Fruit fly (Drosophila melanogaster) whole organism, embryonic: ENCODE data around the gene Rbbp5.
A peak's percentile ranks its signal among the peaks of the same experiment; 100 is the strongest.

Source experiments
- Atf-2 ChIP-seq: fragments of 200-800 bp; sonication (Bioruptor generic); optimal IDR thresholded peaks from 2 replicates; lab custom pipeline; 2016; ENCODE audit warnings: missing biosample characterization, missing genetic modification characterization
- B-H1 ChIP-seq: fragments of 200-800 bp; sonication (Bioruptor generic); IDR thresholded peaks from 3 replicates; pipeline ENCODE4 v1.3.6; 2022; ENCODE audit warnings: missing biosample characterization, missing genetic modification characterization
- BEAF-32 ChIP-seq: fragments of 200-800 bp; sonication (Bioruptor generic); optimal IDR thresholded peaks from 3 replicates; lab custom pipeline; 2017; ENCODE audit warnings: missing biosample characterization, missing genetic modification characterization, mild to moderate bottlenecking, moderate library complexity, missing genetic modification reagents
- Blimp-1 ChIP-seq: fragments of 200-800 bp; sonication (Bioruptor generic); optimal IDR thresholded peaks from 3 replicates; lab custom pipeline; 2018; ENCODE audit warnings: missing biosample characterization, missing genetic modification characterization, mild to moderate bottlenecking, moderate library complexity, missing genetic modification reagents
- CG1024 ChIP-seq: fragments of 200-800 bp; sonication (Bioruptor generic); IDR thresholded peaks from 2 replicates; pipeline ENCODE4 v1.3.6; 2022; ENCODE audit warnings: missing biosample characterization, missing genetic modification characterization
- CG10267 ChIP-seq: fragments of 200-800 bp; sonication (Bioruptor generic); optimal IDR thresholded peaks from 2 replicates; lab custom pipeline; 2018; ENCODE audit warnings: missing biosample characterization, mild to moderate bottlenecking, missing genetic modification characterization, moderate library complexity
- CG10321 ChIP-seq: fragments of 200-800 bp; sonication (Bioruptor generic); IDR thresholded peaks from 2 replicates; pipeline ENCODE4 v1.3.6; 2022; ENCODE audit warnings: missing biosample characterization, missing genetic modification characterization
- CG11504 ChIP-seq: fragments of 200-800 bp; sonication (Bioruptor generic); optimal IDR thresholded peaks from 3 replicates; lab custom pipeline; 2019; ENCODE audit warnings: missing biosample characterization, mild to moderate bottlenecking, missing genetic modification characterization, moderate library complexity
- CG11696 ChIP-seq: fragments of 200-800 bp; sonication (Bioruptor generic); IDR thresholded peaks from 2 replicates; pipeline ENCODE4 v1.3.6; 2022; ENCODE audit warnings: missing biosample characterization, missing genetic modification characterization
- CG12744 ChIP-seq: fragments of 200-800 bp; sonication (Bioruptor generic); optimal IDR thresholded peaks from 2 replicates; lab custom pipeline; 2016; ENCODE audit warnings: missing biosample characterization, missing genetic modification characterization
- CG13624 ChIP-seq: fragments of 200-800 bp; sonication (Bioruptor generic); optimal IDR thresholded peaks from 2 replicates; lab custom pipeline; 2016; ENCODE audit warnings: missing biosample characterization, missing genetic modification characterization
- CG14050 ChIP-seq: fragments of 200-800 bp; sonication (Bioruptor generic); IDR thresholded peaks from 3 replicates; pipeline ENCODE4 v1.3.6; 2022; ENCODE audit warnings: missing biosample characterization, missing genetic modification characterization
- CG17359 ChIP-seq: fragments of 200-800 bp; sonication (Bioruptor generic); optimal IDR thresholded peaks from 3 replicates; lab custom pipeline; 2018; ENCODE audit warnings: missing biosample characterization, mild to moderate bottlenecking, missing genetic modification characterization, moderate library complexity
- CG17912 ChIP-seq: fragments of 200-800 bp; sonication (Bioruptor generic); optimal IDR thresholded peaks from 2 replicates; lab custom pipeline; 2018; ENCODE audit warnings: missing biosample characterization, mild to moderate bottlenecking, missing genetic modification characterization
- CG1792 ChIP-seq: fragments of 200-800 bp; sonication (Bioruptor generic); optimal IDR thresholded peaks from 2 replicates; lab custom pipeline; 2016; ENCODE audit warnings: missing biosample characterization, missing genetic modification characterization
- CG2889 ChIP-seq: fragments of 200-800 bp; sonication (Bioruptor generic); IDR thresholded peaks from 3 replicates; pipeline ENCODE4 v1.3.6; 2022; ENCODE audit warnings: missing biosample characterization, missing genetic modification characterization
- CG30403 ChIP-seq: fragments of 200-800 bp; sonication (Bioruptor generic); optimal IDR thresholded peaks from 3 replicates; lab custom pipeline; 2016; ENCODE audit warnings: missing biosample characterization, missing genetic modification characterization
- CG3065 ChIP-seq: fragments of 200-800 bp; sonication (Bioruptor generic); optimal IDR thresholded peaks from 2 replicates; lab custom pipeline; 2016; ENCODE audit warnings: missing biosample characterization, missing genetic modification characterization
- CG33213 ChIP-seq: fragments of 200-800 bp; sonication (Bioruptor generic); optimal IDR thresholded peaks from 3 replicates; lab custom pipeline; 2016; ENCODE audit warnings: missing biosample characterization, missing genetic modification characterization
- CG33557 ChIP-seq: fragments of 200-800 bp; sonication (Bioruptor generic); optimal IDR thresholded peaks from 2 replicates; lab custom pipeline; 2019; ENCODE audit warnings: missing biosample characterization, mild to moderate bottlenecking, missing genetic modification characterization, moderate library complexity
- CG6689 ChIP-seq: fragments of 200-800 bp; sonication (Bioruptor generic); IDR thresholded peaks from 2 replicates; pipeline ENCODE4 v1.3.6; 2022; ENCODE audit warnings: missing biosample characterization, missing genetic modification characterization
- CG6765 ChIP-seq: fragments of 200-800 bp; sonication (Bioruptor generic); optimal IDR thresholded peaks from 3 replicates; lab custom pipeline; 2017; ENCODE audit warnings: missing biosample characterization, mild to moderate bottlenecking, missing genetic modification characterization
- CG9609 ChIP-seq: fragments of 200-800 bp; sonication (Bioruptor generic); optimal IDR thresholded peaks from 3 replicates; lab custom pipeline; 2016; ENCODE audit warnings: missing biosample characterization, missing genetic modification characterization
- CG9797 ChIP-seq: fragments of 200-800 bp; sonication (Bioruptor generic); optimal IDR thresholded peaks from 3 replicates; lab custom pipeline; 2018; ENCODE audit warnings: missing biosample characterization, mild to moderate bottlenecking, missing genetic modification characterization
- CHES-1-like ChIP-seq: fragments of 200-800 bp; sonication (Bioruptor generic); optimal IDR thresholded peaks from 2 replicates; lab custom pipeline; 2016; ENCODE audit warnings: missing biosample characterization, missing genetic modification characterization
- Camta ChIP-seq: fragments of 200-800 bp; sonication (Bioruptor generic); optimal IDR thresholded peaks from 2 replicates; lab custom pipeline; 2016; ENCODE audit warnings: missing biosample characterization, missing genetic modification characterization
- D ChIP-seq, 2 experiments: fragments of 200-800 bp in 1 of 2; fragments of >200 bp in 1 of 2; sonication (Bioruptor generic) in 1 of 2; optimal IDR thresholded peaks; 2 replicates in 1 of 2; 3 replicates in 1 of 2; lab custom pipeline; 2017; ENCODE audit warnings: mild to moderate bottlenecking in 1 of 2, missing biosample characterization in 1 of 2, missing genetic modification characterization in 1 of 2, missing genetic modification reagents in 1 of 2
- Dad ChIP-seq: fragments of 200-800 bp; sonication (Bioruptor generic); optimal IDR thresholded peaks from 3 replicates; lab custom pipeline; 2016; ENCODE audit warnings: missing biosample characterization, missing genetic modification characterization
- Dek ChIP-seq: fragments of 200-800 bp; sonication (Bioruptor generic); optimal IDR thresholded peaks from 3 replicates; lab custom pipeline; 2019; ENCODE audit warnings: missing biosample characterization, mild to moderate bottlenecking, missing genetic modification characterization, moderate library complexity
- Doc3 ChIP-seq: fragments of 200-800 bp; sonication (Bioruptor generic); IDR thresholded peaks from 3 replicates; pipeline ENCODE4 v1.3.6; 2022; ENCODE audit warnings: missing biosample characterization, missing genetic modification characterization; ENCODE audit not compliant: partially characterized antibody
- Fer2 ChIP-seq: fragments of 200-800 bp; sonication (Bioruptor generic); optimal IDR thresholded peaks from 2 replicates; lab custom pipeline; 2018; ENCODE audit warnings: missing biosample characterization, mild to moderate bottlenecking, missing genetic modification characterization, moderate library complexity
- Fer3 ChIP-seq: fragments of 200-800 bp; sonication (Bioruptor generic); optimal IDR thresholded peaks from 2 replicates; lab custom pipeline; 2018; ENCODE audit warnings: missing biosample characterization, mild to moderate bottlenecking, missing genetic modification characterization, moderate library complexity
- Gsc ChIP-seq: fragments of 200-800 bp; sonication (Bioruptor generic); IDR thresholded peaks from 2 replicates; pipeline ENCODE4 v1.3.6; 2022; ENCODE audit warnings: missing biosample characterization, missing genetic modification characterization
- H15 ChIP-seq: fragments of 200-800 bp; sonication (Bioruptor generic); IDR thresholded peaks from 3 replicates; pipeline ENCODE4 v1.3.6; 2022; ENCODE audit warnings: missing biosample characterization, missing genetic modification characterization
- NFAT ChIP-seq: fragments of 200-800 bp; sonication (Bioruptor generic); IDR thresholded peaks from 2 replicates; pipeline ENCODE4 v1.3.6; 2022; ENCODE audit warnings: missing biosample characterization, missing genetic modification characterization
- bsh ChIP-seq, 2 experiments: fragments of 200-800 bp; sonication (Bioruptor generic); optimal IDR thresholded peaks; 2 replicates each; lab custom pipeline; 2017 to 2018; ENCODE audit warnings: mild to moderate bottlenecking in 2 of 2, missing biosample characterization in 2 of 2, missing genetic modification characterization in 2 of 2, moderate library complexity in 1 of 2
- caup ChIP-seq: fragments of 200-800 bp; sonication (Bioruptor generic); optimal IDR thresholded peaks from 3 replicates; lab custom pipeline; 2017; ENCODE audit warnings: missing biosample characterization, mild to moderate bottlenecking, missing genetic modification characterization, moderate library complexity; ENCODE audit not compliant: severe bottlenecking
- disco-r ChIP-seq: fragments of 200-800 bp; sonication (Bioruptor generic); optimal IDR thresholded peaks from 2 replicates; lab custom pipeline; 2016; ENCODE audit warnings: missing biosample characterization, missing genetic modification characterization
- ewg ChIP-seq: fragments of 200-800 bp; sonication (Bioruptor generic); optimal IDR thresholded peaks from 3 replicates; lab custom pipeline; 2017; ENCODE audit warnings: mild to moderate bottlenecking, missing biosample characterization, missing genetic modification reagents, missing genetic modification characterization
- fd102C ChIP-seq: fragments of 200-800 bp; sonication (Bioruptor generic); optimal IDR thresholded peaks from 2 replicates; lab custom pipeline; 2018; ENCODE audit warnings: missing biosample characterization, mild to moderate bottlenecking, missing genetic modification characterization, moderate library complexity
- fu2 ChIP-seq: fragments of 200-800 bp; sonication (Bioruptor generic); optimal IDR thresholded peaks from 2 replicates; lab custom pipeline; 2016; ENCODE audit warnings: missing biosample characterization, missing genetic modification characterization
- lab ChIP-seq: fragments of 200-800 bp; sonication (Bioruptor generic); optimal IDR thresholded peaks from 3 replicates; lab custom pipeline; 2017; ENCODE audit warnings: missing biosample characterization, missing genetic modification characterization, mild to moderate bottlenecking, moderate library complexity, missing genetic modification reagents
- lbe ChIP-seq: fragments of 200-800 bp; sonication (Bioruptor generic); optimal IDR thresholded peaks from 2 replicates; lab custom pipeline; 2016; ENCODE audit warnings: missing biosample characterization, mild to moderate bottlenecking, missing genetic modification characterization
- sc ChIP-seq, 3 experiments: fragments of >200 bp in 2 of 3; fragments of 200-800 bp in 1 of 3; sonication (Bioruptor generic) in 1 of 3; optimal IDR thresholded peaks; 2 replicates in 2 of 3; 3 replicates in 1 of 3; lab custom pipeline; 2017; ENCODE audit warnings: mild to moderate bottlenecking in 1 of 3, missing biosample characterization in 1 of 3, missing genetic modification characterization in 1 of 3, missing genetic modification reagents in 1 of 3
- sd ChIP-seq: fragments of 200-800 bp; sonication (Bioruptor generic); optimal IDR thresholded peaks from 3 replicates; lab custom pipeline; 2018; ENCODE audit warnings: missing biosample characterization, mild to moderate bottlenecking, missing genetic modification characterization, moderate library complexity
- sna ChIP-seq: fragments of 200-800 bp; sonication (Bioruptor generic); IDR thresholded peaks from 2 replicates; pipeline ENCODE4 v1.3.6; 2022; ENCODE audit warnings: missing biosample characterization, missing genetic modification characterization; ENCODE audit not compliant: partially characterized antibody
- stc ChIP-seq: fragments of 200-800 bp; sonication (Bioruptor generic); IDR thresholded peaks from 2 replicates; pipeline ENCODE4 v1.3.6; 2022; ENCODE audit warnings: missing biosample characterization, missing genetic modification characterization
- tup ChIP-seq: fragments of 200-800 bp; sonication (Bioruptor generic); optimal IDR thresholded peaks from 2 replicates; lab custom pipeline; 2016; ENCODE audit warnings: missing biosample characterization, mild to moderate bottlenecking, missing genetic modification characterization, moderate library complexity
- wdn ChIP-seq: fragments of 200-800 bp; sonication (Bioruptor generic); IDR thresholded peaks from 2 replicates; pipeline ENCODE4 v1.3.6; 2022; ENCODE audit warnings: missing biosample characterization, missing genetic modification characterization

The Rbbp5 gene

DNA sequence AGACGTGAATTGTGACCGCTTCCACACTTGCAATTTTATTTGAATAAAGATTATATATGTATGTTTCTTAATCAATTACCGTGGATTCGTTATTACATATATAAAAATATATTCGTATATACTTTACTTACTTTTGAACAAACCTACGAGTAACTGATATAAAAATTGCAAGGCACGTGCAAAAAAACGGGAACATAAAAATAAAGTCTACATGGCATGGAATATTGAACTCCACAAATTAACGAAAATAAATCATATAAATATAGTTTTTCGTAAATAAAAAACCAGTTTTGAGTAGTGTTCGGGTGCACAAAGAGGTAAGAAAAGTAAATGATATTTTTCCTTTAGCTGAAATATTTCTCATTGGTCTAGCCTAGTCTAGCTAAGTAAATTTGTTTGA is 5.4 kb downstream of the Rbbp5 start, which contains the start of gene Spn77Bc:
Gene Spn77Bc (plus strand): TSS at position 301 of the 400 bp plus-strand sequence.
- TF ChIP-seq fd102C (GFP tag; lab: Kevin White, UChicago): no peak
- TF ChIP-seq Doc3 (GFP tag; lab: Robert Waterston, UW): no peak
- no peak for TF ChIP-seq Blimp-1 (GFP tag; lab: Kevin White, UChicago)
- no peak for TF ChIP-seq fu2 (GFP tag; lab: Kevin White, UChicago)
- TF ChIP-seq CG9609 (GFP tag; lab: Kevin White, UChicago): no peak
- TF ChIP-seq Gsc (GFP tag; lab: Robert Waterston, UW): no peak
- TF ChIP-seq ewg (GFP tag; lab: Kevin White, UChicago): no peak
- no peak for TF ChIP-seq tup
- no peak for TF ChIP-seq bsh (GFP tag; optimal IDR thresholded peaks at IDR 0.05; lab: Kevin White, UChicago)
- TF ChIP-seq lab: no peak
- TF ChIP-seq CG6689: no peak
- TF ChIP-seq Fer2 (tag; lab: Kevin White, UChicago): no peak
- TF ChIP-seq CHES-1-like: no peak
- TF ChIP-seq Dad (GFP tag; lab: Kevin White, UChicago): no peak
- no peak for TF ChIP-seq disco-r (GFP tag; lab: Kevin White, UChicago)
- TF ChIP-seq sc (optimal IDR thresholded peaks at IDR 0.05; lab: Kevin White, UChicago): no peak
- TF ChIP-seq sc (GFP tag; optimal IDR thresholded peaks at IDR 0.05; lab: Kevin White, UChicago): no peak
- TF ChIP-seq, all 482 proteins: peak for 0

DNA sequence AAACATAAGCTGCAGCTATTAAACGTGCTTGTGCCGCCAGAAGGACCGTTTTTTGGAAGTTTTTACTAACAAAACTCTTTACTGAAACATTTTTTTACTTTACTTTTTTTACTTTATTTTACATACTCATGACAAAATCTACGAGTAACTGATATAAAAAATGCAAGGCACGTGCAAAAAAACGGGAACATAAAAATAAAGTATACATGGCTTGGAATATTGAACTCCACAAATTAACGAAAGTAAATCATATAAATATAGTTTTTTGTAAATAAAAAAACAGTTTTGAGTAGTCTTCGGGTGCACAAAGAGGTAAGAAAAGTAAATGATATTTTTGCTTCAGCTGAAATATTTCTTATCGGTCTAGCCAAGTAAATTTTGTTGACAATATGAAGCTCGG is 27.1 kb downstream of the Rbbp5 start, which contains the start of gene Spn77Bb:
Gene Spn77Bb (plus strand): TSS at position 301 of the 400 bp plus-strand sequence.
- TF ChIP-seq CG3065 (GFP tag; lab: Kevin White, UChicago): no peak
- no peak for TF ChIP-seq wdn
- no peak for TF ChIP-seq H15 (GFP tag; lab: Robert Waterston, UW)
- TF ChIP-seq stc (GFP tag; lab: Robert Waterston, UW): no peak
- TF ChIP-seq CG2889: no peak
- no peak for TF ChIP-seq CG30403 (GFP tag; lab: Kevin White, UChicago)
- TF ChIP-seq CG10267 (tag; lab: Kevin White, UChicago): no peak
- no peak for TF ChIP-seq CG11696
- no peak for TF ChIP-seq Fer3 (tag; lab: Kevin White, UChicago)
- no peak for TF ChIP-seq NFAT (GFP tag; lab: Robert Waterston, UW)
- no peak for TF ChIP-seq lbe
- no peak for TF ChIP-seq CG6765 (GFP tag; lab: Kevin White, UChicago)
- no peak for TF ChIP-seq B-H1 (GFP tag; lab: Robert Waterston, UW)
- TF ChIP-seq CG17359 (tag; lab: Kevin White, UChicago): no peak
- TF ChIP-seq CG12744 (GFP tag; lab: Kevin White, UChicago): no peak
- TF ChIP-seq CG33213 (GFP tag; lab: Kevin White, UChicago): no peak
- TF ChIP-seq Atf-2 (GFP tag; lab: Kevin White, UChicago): no peak
- no peak for TF ChIP-seq CG9797 (GFP tag; lab: Kevin White, UChicago)
- no peak for TF ChIP-seq CG10321 (GFP tag; lab: Robert Waterston, UW)
- TF ChIP-seq, all 482 proteins: peak for 0

DNA sequence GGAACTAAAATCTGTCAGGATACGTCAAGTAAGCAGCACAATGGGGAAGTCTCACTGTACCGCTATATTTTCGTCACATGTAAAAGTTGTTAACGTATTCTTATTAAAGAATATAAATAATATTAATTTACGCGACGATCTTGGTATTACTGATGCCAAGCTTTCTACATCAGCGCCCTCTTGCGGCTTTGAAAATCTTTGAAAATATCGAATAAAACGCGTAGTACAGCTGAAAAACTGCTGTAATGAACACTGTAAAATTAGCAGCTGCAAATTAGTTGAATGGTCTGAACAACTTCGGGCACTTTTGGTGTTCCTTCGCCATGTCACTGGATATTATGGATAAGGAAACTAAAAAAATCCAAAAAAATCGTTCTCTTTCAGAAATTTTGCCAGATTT is 27.7 kb downstream of the Rbbp5 start:
- TF ChIP-seq CG17912 (GFP tag; lab: Kevin White, UChicago): no peak
- no peak for TF ChIP-seq sna
- peak; percentile 52 for TF ChIP-seq BEAF-32 (GFP tag; lab: Kevin White, UChicago)
- TF ChIP-seq CG14050 (GFP tag; lab: Robert Waterston, UW): no peak
- no peak for TF ChIP-seq caup (GFP tag; lab: Kevin White, UChicago)
- no peak for TF ChIP-seq CG1792
- TF ChIP-seq Camta (GFP tag; lab: Kevin White, UChicago): no peak
- no peak for TF ChIP-seq CG1024 (GFP tag; lab: Robert Waterston, UW)
- no peak for TF ChIP-seq sd (tag; lab: Kevin White, UChicago)
- no peak for TF ChIP-seq D (optimal IDR thresholded peaks at IDR 0.05; lab: Kevin White, UChicago)
- TF ChIP-seq D (GFP tag; optimal IDR thresholded peaks at IDR 0.05; lab: Kevin White, UChicago): no peak
- no peak for TF ChIP-seq CG13624
- TF ChIP-seq CG11504 (tag; lab: Kevin White, UChicago): no peak
- TF ChIP-seq Dek (tag; lab: Kevin White, UChicago): no peak
- TF ChIP-seq CG33557: no peak
